Worm (Caenorhabditis elegans): ENCODE results near the gene gstk-1.

DNA sequence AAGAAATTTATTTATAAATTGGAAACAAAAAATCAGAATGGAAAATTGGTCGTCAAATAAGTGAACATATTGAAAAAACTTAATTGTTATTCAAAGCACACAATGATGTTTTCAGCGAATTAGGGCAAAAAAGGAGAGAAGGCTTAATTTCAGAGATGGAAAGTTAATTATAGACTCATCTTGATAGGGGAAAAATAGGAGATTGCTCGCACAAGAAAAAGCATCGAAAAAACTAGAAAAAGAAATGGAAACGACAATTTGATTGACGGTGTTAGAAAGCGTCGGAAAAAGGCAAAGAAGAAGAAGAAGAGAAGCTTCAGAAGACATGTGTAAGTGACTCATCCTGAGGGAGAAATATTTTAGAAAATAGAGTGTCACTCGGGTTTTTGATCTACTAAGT lies 39.4 kb downstream of the gstk-1 start:
- TF ChIP-seq bed-3 (GFP tag; optimal IDR thresholded peaks at IDR 0.05) (no peak), hlh-1 (tag; optimal IDR thresholded peaks at IDR 0.05) (no peak), mab-5 (tag; optimal IDR thresholded peaks at IDR 0.05) (no peak), lin-13 (tag; optimal IDR thresholded peaks at IDR 0.05) (no peak), lsy-2 (tag; optimal IDR thresholded peaks at IDR 0.05) (no peak)

Data from whole organism, mixed stage, embryonic.